Fruit fly (Drosophila melanogaster): ENCODE data around the gene CG17190.

DNA sequence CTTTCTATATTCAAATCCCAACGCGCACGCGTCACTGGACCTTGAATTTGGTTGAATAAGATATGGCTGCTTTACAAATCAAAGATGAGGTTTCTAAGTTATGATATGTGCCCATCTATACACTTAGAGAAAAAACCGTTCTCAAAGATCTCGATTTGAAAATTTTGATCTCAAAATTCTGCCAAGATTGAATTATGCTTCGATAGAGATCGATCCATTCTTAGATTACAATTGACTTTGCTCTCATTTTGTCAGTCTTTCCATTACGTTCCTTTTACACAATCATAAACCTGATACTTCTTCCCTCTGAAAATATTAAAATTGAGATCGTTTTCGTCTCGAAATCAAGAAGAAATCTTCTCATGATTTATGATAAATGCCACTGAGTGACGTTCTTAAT, 616 bp downstream of the CG17190 start:
- TF ChIP-seq toe (GFP tag; optimal IDR thresholded peaks at IDR 0.05) (no peak), CG33017 (tag; optimal IDR thresholded peaks at IDR 0.05) (no peak), tj (GFP tag; optimal IDR thresholded peaks at IDR 0.05) (no peak), ovo (GFP tag; optimal IDR thresholded peaks at IDR 0.05) (no peak), CG12768 (GFP tag; optimal IDR thresholded peaks at IDR 0.05) (no peak), pad (GFP tag; optimal IDR thresholded peaks at IDR 0.05) (no peak), Clk (GFP tag; optimal IDR thresholded peaks at IDR 0.05) (no peak), CG7045 (GFP tag; optimal IDR thresholded peaks at IDR 0.05) (no peak), CG7101 (tag; optimal IDR thresholded peaks at IDR 0.05) (no peak), CG11617 (GFP tag; optimal IDR thresholded peaks at IDR 0.05) (no peak), CG14711 (tag; optimal IDR thresholded peaks at IDR 0.05) (no peak), kay (GFP tag; ENCODE audit: borderline replicate concordance) (no peak), cic (GFP tag; optimal IDR thresholded peaks at IDR 0.05) (no peak), cnc (optimal IDR thresholded peaks at IDR 0.05) (no peak)
